Worm (Caenorhabditis elegans) whole organism, mixed stage, embryonic: ENCODE measurements around the gene sax-7.

ENCODE experiments used
- M03D4.4 ChIP-seq: sonication (generic microtip); optimal IDR thresholded peaks from 2 replicates; lab custom pipeline; 2017; ENCODE audit warnings: mild to moderate bottlenecking, missing genetic modification characterization, missing compliant biosample characterization
- bed-3 ChIP-seq: fragments of 200-800 bp; sonication (Bioruptor generic); optimal IDR thresholded peaks from 3 replicates; lab custom pipeline; 2018; ENCODE audit warnings: mild to moderate bottlenecking, missing genetic modification characterization, moderate library complexity, missing compliant biosample characterization
- blmp-1 ChIP-seq: fragments of 150-350 bp; optimal IDR thresholded peaks from 2 replicates; lab custom pipeline; 2014; ENCODE audit warnings: missing biosample characterization, missing genetic modification characterization
- ceh-39 ChIP-seq: fragments of 150-350 bp; optimal IDR thresholded peaks from 2 replicates; lab custom pipeline; 2014; ENCODE audit warnings: missing biosample characterization, missing genetic modification characterization
- ceh-43 ChIP-seq: fragments of 200-800 bp; sonication (Bioruptor generic); optimal IDR thresholded peaks from 2 replicates; lab custom pipeline; 2018; ENCODE audit warnings: mild to moderate bottlenecking, missing genetic modification characterization, moderate library complexity, missing compliant biosample characterization
- ceh-83 ChIP-seq: fragments of 200-800 bp; sonication (Bioruptor generic); optimal IDR thresholded peaks from 2 replicates; lab custom pipeline; 2018; ENCODE audit warnings: mild to moderate bottlenecking, missing genetic modification characterization, missing compliant biosample characterization
- ces-1 ChIP-seq: fragments of 150-350 bp; optimal IDR thresholded peaks from 2 replicates; lab custom pipeline; 2014; ENCODE audit warnings: missing biosample characterization, missing genetic modification reagents, missing genetic modification characterization
- drap-1 ChIP-seq: fragments of 200-800 bp; sonication (Bioruptor generic); optimal IDR thresholded peaks from 3 replicates; lab custom pipeline; 2018; ENCODE audit warnings: mild to moderate bottlenecking, missing genetic modification characterization, missing compliant biosample characterization
- elt-1 ChIP-seq: sonication (generic microtip); optimal IDR thresholded peaks from 2 replicates; lab custom pipeline; 2017; ENCODE audit warnings: missing genetic modification characterization, mild to moderate bottlenecking, missing compliant biosample characterization, antibody characterized with exemption, moderate library complexity, borderline replicate concordance; ENCODE audit not compliant: insufficient read depth
- flh-1 ChIP-seq: fragments of 200-800 bp; sonication (Bioruptor generic); optimal IDR thresholded peaks from 2 replicates; lab custom pipeline; 2018; ENCODE audit warnings: mild to moderate bottlenecking, missing genetic modification characterization, moderate library complexity, missing compliant biosample characterization
- ham-2 ChIP-seq: fragments of 200-800 bp; sonication (Bioruptor generic); optimal IDR thresholded peaks from 2 replicates; lab custom pipeline; 2018; ENCODE audit warnings: mild to moderate bottlenecking, missing genetic modification characterization, missing compliant biosample characterization
- hlh-1 ChIP-seq: fragments of 150-350 bp; optimal IDR thresholded peaks from 2 replicates; lab custom pipeline; 2014; ENCODE audit warnings: missing biosample characterization, missing genetic modification reagents, missing genetic modification characterization
- lin-13 ChIP-seq: fragments of 150-350 bp; optimal IDR thresholded peaks from 2 replicates; lab custom pipeline; 2014; ENCODE audit warnings: missing biosample characterization, missing genetic modification characterization
- lin-32 ChIP-seq: fragments of 200-800 bp; sonication (Bioruptor generic); optimal IDR thresholded peaks from 2 replicates; lab custom pipeline; 2018; ENCODE audit warnings: mild to moderate bottlenecking, missing genetic modification characterization, missing compliant biosample characterization
- lsy-2 ChIP-seq: fragments of 150-350 bp; optimal IDR thresholded peaks from 2 replicates; lab custom pipeline; 2014; ENCODE audit warnings: missing biosample characterization, missing genetic modification characterization
- mab-5 ChIP-seq: fragments of 150-350 bp; optimal IDR thresholded peaks from 2 replicates; lab custom pipeline; 2014; ENCODE audit warnings: missing biosample characterization, missing genetic modification characterization
- mls-2 ChIP-seq: sonication (generic microtip); optimal IDR thresholded peaks from 2 replicates; lab custom pipeline; 2016; ENCODE audit warnings: mild to moderate bottlenecking, missing genetic modification characterization, moderate library complexity, missing compliant biosample characterization
- nhr-12 ChIP-seq: fragments of 150-350 bp; optimal IDR thresholded peaks from 2 replicates; lab custom pipeline; 2014; ENCODE audit warnings: missing biosample characterization, missing genetic modification characterization
- nhr-237 ChIP-seq: fragments of 150-350 bp; optimal IDR thresholded peaks from 2 replicates; lab custom pipeline; 2014; ENCODE audit warnings: missing biosample characterization, missing genetic modification characterization
- nhr-28 ChIP-seq: fragments of 150-350 bp; optimal IDR thresholded peaks from 2 replicates; lab custom pipeline; 2014; ENCODE audit warnings: missing biosample characterization, missing genetic modification characterization
- nhr-76 ChIP-seq: sonication (generic microtip); optimal IDR thresholded peaks from 2 replicates; lab custom pipeline; 2017; ENCODE audit warnings: missing biosample characterization, missing genetic modification characterization
- pha-4 ChIP-seq: fragments of 150-350 bp; optimal IDR thresholded peaks from 2 replicates; lab custom pipeline; 2018; ENCODE audit warnings: missing biosample characterization, missing genetic modification reagents, missing genetic modification characterization
- sem-2 ChIP-seq: fragments of 200-800 bp; sonication (Bioruptor generic); optimal IDR thresholded peaks from 2 replicates; lab custom pipeline; 2018; ENCODE audit warnings: mild to moderate bottlenecking, missing genetic modification characterization, missing compliant biosample characterization
- snpc-4 ChIP-seq: fragments of 150-350 bp; optimal IDR thresholded peaks from 2 replicates; lab custom pipeline; 2014; ENCODE audit warnings: missing biosample characterization, missing genetic modification characterization
- tbx-8 ChIP-seq: fragments of 200-800 bp; sonication (Bioruptor generic); optimal IDR thresholded peaks from 2 replicates; lab custom pipeline; 2018; ENCODE audit warnings: mild to moderate bottlenecking, missing genetic modification characterization, moderate library complexity, missing compliant biosample characterization
- unc-120 ChIP-seq: sonication (generic microtip); optimal IDR thresholded peaks from 2 replicates; lab custom pipeline; 2017; ENCODE audit warnings: missing genetic modification characterization, missing compliant biosample characterization; ENCODE audit not compliant: poor library complexity, severe bottlenecking
- unc-39 ChIP-seq: fragments of 150-350 bp; optimal IDR thresholded peaks from 2 replicates; lab custom pipeline; 2014; ENCODE audit warnings: missing biosample characterization, missing genetic modification characterization
- unc-62 ChIP-seq: fragments of 150-350 bp; optimal IDR thresholded peaks from 2 replicates; lab custom pipeline; 2014; ENCODE audit warnings: missing biosample characterization, missing genetic modification reagents, missing genetic modification characterization
- zip-8 ChIP-seq: fragments of 150-350 bp; optimal IDR thresholded peaks from 2 replicates; lab custom pipeline; 2014; ENCODE audit warnings: missing biosample characterization, missing genetic modification characterization
- ztf-11 ChIP-seq: fragments of 150-350 bp; optimal IDR thresholded peaks from 2 replicates; lab custom pipeline; 2014; ENCODE audit warnings: missing biosample characterization, missing genetic modification characterization

The sax-7 gene

DNA sequence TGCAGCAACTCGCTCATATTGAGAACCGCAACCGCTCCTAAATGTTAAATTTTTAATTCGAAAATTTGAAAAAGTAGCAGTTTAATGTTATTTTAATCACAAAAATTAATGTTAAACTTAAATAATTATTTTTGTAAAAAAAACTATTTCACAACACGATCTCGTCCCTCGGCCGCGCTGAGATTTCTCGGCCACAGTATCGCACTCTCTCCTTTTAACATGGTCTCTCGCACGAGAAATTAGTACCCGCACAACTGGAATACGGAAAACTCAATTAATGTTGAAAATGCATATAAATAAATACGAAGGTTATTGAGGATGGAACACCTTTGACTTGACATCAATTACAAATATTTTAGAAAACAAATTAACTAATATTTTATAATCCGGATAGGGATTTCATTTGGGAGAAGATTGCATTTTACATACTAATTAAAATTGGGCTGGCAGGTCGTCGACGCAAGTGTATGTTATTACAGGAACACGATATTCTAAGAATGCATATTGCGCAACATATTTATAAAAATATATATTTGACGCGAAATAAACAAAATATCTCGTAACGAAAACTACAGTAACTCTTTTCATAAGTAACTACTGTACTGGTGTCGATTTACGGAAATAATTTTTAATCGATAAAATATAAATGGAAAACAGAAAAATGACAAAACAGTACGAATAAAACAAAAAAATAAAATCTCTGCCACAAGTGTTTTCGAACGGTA lies 42.5 kb upstream of the sax-7 start, which contains the start of gene dnc-4:
Gene dnc-4 (minus strand): TSS at position 37 of the 725 bp plus-strand sequence.
- no peak for TF ChIP-seq mab-5 (tag; lab: Kevin White, UChicago)
- peak; percentile 85 for TF ChIP-seq zip-8 (tag; lab: Kevin White, UChicago)
- peak; percentile 75 for TF ChIP-seq ces-1 (GFP tag; lab: Kevin White, UChicago)

DNA sequence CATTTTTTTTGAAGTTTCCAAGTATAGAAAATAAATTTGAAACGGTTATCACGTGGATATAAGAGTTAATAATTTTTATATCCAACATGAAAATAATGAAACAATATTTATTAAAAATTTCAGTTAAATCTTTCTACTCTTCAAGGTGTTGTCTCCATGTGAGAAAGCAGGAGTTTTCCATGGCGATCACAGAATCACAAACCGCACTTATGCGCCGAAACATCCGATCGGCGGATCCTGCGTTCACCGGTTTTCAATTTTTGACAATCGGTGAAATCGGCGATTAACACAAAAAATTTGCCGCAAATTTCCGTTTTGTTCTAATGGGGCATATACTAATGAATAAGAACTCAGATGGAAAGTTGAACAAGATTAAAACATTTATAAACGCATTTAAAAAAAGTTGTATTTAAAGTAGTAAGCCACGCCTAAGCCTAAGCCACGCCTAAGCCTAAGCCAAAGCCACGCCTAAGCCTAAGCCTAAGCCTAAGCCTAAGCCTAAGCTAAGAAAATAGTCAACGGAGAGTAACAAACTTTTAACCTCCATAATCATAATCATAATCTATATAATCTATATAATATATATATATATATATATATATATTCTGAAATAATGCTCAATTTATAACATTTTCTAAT lies 40.3 kb upstream of the sax-7 start, which contains the start of gene C26B2.2:
Gene C26B2.2 (minus strand): TSS at position 88 of the 639 bp plus-strand sequence.
- TF ChIP-seq unc-120 (no peak), unc-62 (GFP tag; lab: Kevin White, UChicago) (no peak), ztf-11 (tag; lab: Kevin White, UChicago) (no peak), nhr-237 (tag; lab: Kevin White, UChicago) (no peak), tbx-8 (GFP tag; lab: Kevin White, UChicago) (no peak), lin-32 (no peak), bed-3 (GFP tag; lab: Kevin White, UChicago) (no peak), ceh-43 (no peak), pha-4 (tag; lab: Kevin White, UChicago) (no peak), ham-2 (GFP tag; lab: Kevin White, UChicago) (no peak), blmp-1 (tag; lab: Kevin White, UChicago) (no peak), elt-1 (no peak), nhr-76 (tag; lab: Kevin White, UChicago) (no peak), lin-13 (tag; lab: Kevin White, UChicago) (no peak), ces-1 (GFP tag; lab: Kevin White, UChicago) (no peak), nhr-28 (tag; lab: Kevin White, UChicago) (no peak), lsy-2 (no peak), sem-2 (GFP tag; lab: Kevin White, UChicago) (no peak), ceh-83 (no peak), nhr-12 (tag; lab: Kevin White, UChicago) (no peak)

DNA sequence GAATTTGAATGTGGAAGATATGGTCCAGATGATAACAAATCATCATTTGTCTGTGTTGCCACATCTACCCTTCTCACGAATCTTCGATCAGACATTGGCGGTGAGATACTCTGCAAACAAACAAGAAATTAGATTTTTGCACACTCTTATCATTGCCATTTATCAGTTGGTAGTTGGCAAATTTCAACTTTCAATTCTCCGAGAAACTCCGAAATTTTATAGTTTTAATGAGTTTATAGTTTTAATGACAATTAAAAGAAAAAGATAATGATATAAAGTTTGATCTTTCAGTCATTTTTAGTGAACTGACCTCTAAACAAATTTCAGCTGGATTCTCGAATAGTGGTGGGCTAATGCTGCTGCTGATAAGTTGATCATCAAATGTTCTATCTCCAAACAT lies 38.6 kb upstream of the sax-7 start:
- no peak for TF ChIP-seq ceh-43
- no peak for TF ChIP-seq drap-1 (GFP tag; lab: Kevin White, UChicago)
- TF ChIP-seq nhr-12 (tag; lab: Kevin White, UChicago), result no peak
- TF ChIP-seq M03D4.4, result no peak
- TF ChIP-seq flh-1 (GFP tag; lab: Kevin White, UChicago), result no peak
- no peak for TF ChIP-seq nhr-28 (tag; lab: Kevin White, UChicago)
- TF ChIP-seq nhr-76 (tag; lab: Kevin White, UChicago), result no peak
- TF ChIP-seq tbx-8 (GFP tag; lab: Kevin White, UChicago), result no peak
- no peak for TF ChIP-seq lin-32
- no peak for TF ChIP-seq ceh-39
- TF ChIP-seq bed-3 (GFP tag; lab: Kevin White, UChicago), result no peak

DNA sequence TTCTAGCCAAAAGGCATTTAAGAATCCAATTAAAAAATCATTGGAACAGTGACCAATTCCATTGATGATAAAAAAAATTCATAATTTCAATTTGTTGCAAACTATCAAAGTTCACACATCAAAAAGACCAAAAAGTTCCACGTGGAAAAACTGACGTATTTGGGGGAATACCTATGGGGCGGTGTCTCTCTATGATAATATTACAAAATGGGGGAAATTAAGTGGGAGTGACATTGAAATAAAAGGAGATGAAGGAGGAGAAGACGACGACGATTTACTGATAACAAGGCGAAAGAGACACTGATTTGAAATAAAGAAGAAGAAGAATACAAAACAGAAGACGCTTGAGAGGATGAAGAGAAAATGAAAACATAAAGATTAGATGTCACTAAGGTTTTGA lies 36.1 kb upstream of the sax-7 start:
- no peak for TF ChIP-seq lsy-2
- no peak for TF ChIP-seq ceh-39
- no peak for TF ChIP-seq elt-1
- TF ChIP-seq mls-2, result no peak
- no peak for TF ChIP-seq zip-8 (tag; lab: Kevin White, UChicago)
- TF ChIP-seq snpc-4 (tag; lab: Kevin White, UChicago), result no peak
- no peak for TF ChIP-seq unc-39 (tag; lab: Kevin White, UChicago)
- TF ChIP-seq nhr-237 (tag; lab: Kevin White, UChicago), result no peak
- TF ChIP-seq hlh-1 (tag; lab: Kevin White, UChicago), result no peak

DNA sequence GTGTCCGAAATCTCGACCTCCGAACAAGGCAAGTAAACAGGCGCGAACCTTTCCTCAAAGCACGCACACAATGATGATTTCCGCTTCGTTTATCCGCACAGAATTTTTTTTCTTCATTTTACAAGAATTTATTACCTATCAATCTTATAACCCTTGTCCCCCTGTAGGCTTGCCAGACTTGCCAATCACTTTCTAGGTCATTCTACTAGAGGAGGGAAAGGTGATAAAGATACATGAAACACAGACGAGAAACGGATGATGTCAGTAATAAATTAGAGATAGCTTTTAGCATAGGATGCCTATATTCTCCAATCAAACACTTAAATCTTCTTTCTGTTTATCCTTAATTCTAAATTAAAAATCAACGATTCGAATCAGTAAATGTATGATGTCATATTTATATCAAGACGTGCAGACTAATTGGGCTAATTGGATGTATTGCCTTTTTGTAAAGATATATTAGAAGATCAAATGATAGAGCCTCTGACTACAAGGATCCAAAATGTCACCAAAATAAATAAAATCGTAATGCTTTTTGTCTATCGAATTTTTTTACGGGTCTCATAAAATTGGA lies 35.1 kb upstream of the sax-7 start:
- TF ChIP-seq ham-2 (GFP tag; lab: Kevin White, UChicago) (no peak), sem-2 (GFP tag; lab: Kevin White, UChicago) (no peak), unc-62 (GFP tag; lab: Kevin White, UChicago) (no peak), lin-13 (tag; lab: Kevin White, UChicago) (no peak)
